Fruit fly (Drosophila melanogaster) whole organism, embryonic: Measurements from ENCODE around the gene CG31883.

Source experiments
- B-H1 ChIP-seq: fragments of 200-800 bp; sonication (Bioruptor generic); IDR thresholded peaks from 3 replicates; pipeline ENCODE4 v1.3.6; 2022; ENCODE audit warnings: missing biosample characterization, missing genetic modification characterization
- CG10209 ChIP-seq: fragments of 200-800 bp; sonication (Bioruptor generic); optimal IDR thresholded peaks from 3 replicates; lab custom pipeline; 2017; ENCODE audit warnings: missing biosample characterization, mild to moderate bottlenecking, missing genetic modification characterization, missing genetic modification reagents
- CG10462 ChIP-seq: fragments of 200-800 bp; sonication (Bioruptor generic); optimal IDR thresholded peaks from 2 replicates; lab custom pipeline; 2016; ENCODE audit warnings: missing biosample characterization, missing genetic modification characterization
- CG10979 ChIP-seq: fragments of 200-800 bp; sonication (Bioruptor generic); optimal IDR thresholded peaks from 2 replicates; lab custom pipeline; 2018; ENCODE audit warnings: missing biosample characterization, mild to moderate bottlenecking, missing genetic modification characterization, moderate library complexity
- CG11247 ChIP-seq: fragments of 200-800 bp; sonication (Bioruptor generic); IDR thresholded peaks from 2 replicates; pipeline ENCODE4 v1.3.6; 2022; ENCODE audit warnings: missing biosample characterization, missing genetic modification characterization
- CG12155 ChIP-seq: fragments of 200-800 bp; sonication (Bioruptor generic); optimal IDR thresholded peaks from 3 replicates; lab custom pipeline; 2016; ENCODE audit warnings: missing biosample characterization, missing genetic modification characterization
- CG14050 ChIP-seq: fragments of 200-800 bp; sonication (Bioruptor generic); IDR thresholded peaks from 3 replicates; pipeline ENCODE4 v1.3.6; 2022; ENCODE audit warnings: missing biosample characterization, missing genetic modification characterization
- CG15479 ChIP-seq: fragments of 200-800 bp; sonication (Bioruptor generic); optimal IDR thresholded peaks from 3 replicates; lab custom pipeline; 2019; ENCODE audit warnings: missing biosample characterization, mild to moderate bottlenecking, missing genetic modification characterization, moderate library complexity
- CG15696 ChIP-seq: fragments of 200-800 bp; sonication (Bioruptor generic); optimal IDR thresholded peaks from 2 replicates; lab custom pipeline; 2019; ENCODE audit warnings: missing biosample characterization, mild to moderate bottlenecking, missing genetic modification characterization, moderate library complexity
- CG1647 ChIP-seq: fragments of 200-800 bp; sonication (Bioruptor generic); optimal IDR thresholded peaks from 3 replicates; lab custom pipeline; 2016; ENCODE audit warnings: missing biosample characterization, missing genetic modification characterization
- CG17912 ChIP-seq: fragments of 200-800 bp; sonication (Bioruptor generic); optimal IDR thresholded peaks from 2 replicates; lab custom pipeline; 2018; ENCODE audit warnings: missing biosample characterization, mild to moderate bottlenecking, missing genetic modification characterization
- CG2889 ChIP-seq: fragments of 200-800 bp; sonication (Bioruptor generic); IDR thresholded peaks from 3 replicates; pipeline ENCODE4 v1.3.6; 2022; ENCODE audit warnings: missing biosample characterization, missing genetic modification characterization
- CG32772 ChIP-seq: fragments of 200-800 bp; sonication (Bioruptor generic); IDR thresholded peaks from 2 replicates; pipeline ENCODE4 v1.3.6; 2022; ENCODE audit warnings: missing biosample characterization, missing genetic modification characterization
- CG4854 ChIP-seq: fragments of 200-800 bp; sonication (Bioruptor generic); optimal IDR thresholded peaks from 2 replicates; lab custom pipeline; 2016; ENCODE audit warnings: missing biosample characterization, missing genetic modification characterization, inconsistent platforms
- CG5180 ChIP-seq: fragments of 200-800 bp; sonication (Bioruptor generic); optimal IDR thresholded peaks from 3 replicates; lab custom pipeline; 2017; ENCODE audit warnings: missing biosample characterization, missing genetic modification characterization, mild to moderate bottlenecking, moderate library complexity, missing genetic modification reagents
- CG6654 ChIP-seq: fragments of 200-800 bp; sonication (Bioruptor generic); optimal IDR thresholded peaks from 2 replicates; lab custom pipeline; 2017; ENCODE audit warnings: missing biosample characterization, mild to moderate bottlenecking, missing genetic modification characterization
- CG6854 ChIP-seq: fragments of 200-800 bp; sonication (Bioruptor generic); optimal IDR thresholded peaks from 3 replicates; lab custom pipeline; 2017; ENCODE audit warnings: missing biosample characterization, mild to moderate bottlenecking, missing genetic modification characterization
- CG7357 ChIP-seq: fragments of 200-800 bp; sonication (Bioruptor generic); IDR thresholded peaks from 3 replicates; pipeline ENCODE4 v1.3.6; 2022; ENCODE audit warnings: missing biosample characterization, missing genetic modification characterization
- CG7556 ChIP-seq: fragments of 200-800 bp; sonication (Bioruptor generic); optimal IDR thresholded peaks from 2 replicates; lab custom pipeline; 2017; ENCODE audit warnings: missing biosample characterization, mild to moderate bottlenecking, missing genetic modification characterization
- CG7786 ChIP-seq: fragments of 200-800 bp; sonication (Bioruptor generic); optimal IDR thresholded peaks from 2 replicates; lab custom pipeline; 2016; ENCODE audit warnings: missing biosample characterization, missing genetic modification characterization
- CG8765 ChIP-seq: fragments of 200-800 bp; sonication (Bioruptor generic); IDR thresholded peaks from 2 replicates; pipeline ENCODE4 v1.3.6; 2022; ENCODE audit warnings: missing biosample characterization, missing genetic modification characterization
- CG8924 ChIP-seq: fragments of 200-800 bp; optimal IDR thresholded peaks from 3 replicates; lab custom pipeline; 2019; ENCODE audit warnings: missing biosample characterization, mild to moderate bottlenecking, missing genetic modification characterization, moderate library complexity
- D19B ChIP-seq: fragments of 200-800 bp; sonication (Bioruptor generic); optimal IDR thresholded peaks from 2 replicates; lab custom pipeline; 2017; ENCODE audit warnings: missing biosample characterization, mild to moderate bottlenecking, missing genetic modification characterization
- Ets65A ChIP-seq: fragments of 200-800 bp; sonication (Bioruptor generic); peaks from one replicate; lab custom pipeline; 2016; ENCODE audit warnings: missing biosample characterization, missing genetic modification characterization
- Fer2 ChIP-seq: fragments of 200-800 bp; sonication (Bioruptor generic); optimal IDR thresholded peaks from 2 replicates; lab custom pipeline; 2018; ENCODE audit warnings: missing biosample characterization, mild to moderate bottlenecking, missing genetic modification characterization, moderate library complexity
- GATAe ChIP-seq: fragments of 200-800 bp; sonication (Bioruptor generic); conservative IDR thresholded peaks from 2 replicates; pipeline ENCODE4 v1.3.6; 2022; ENCODE audit warnings: missing biosample characterization, missing genetic modification characterization
- Hr39 ChIP-seq: fragments of >200 bp; optimal IDR thresholded peaks from 2 replicates; lab custom pipeline; 2017
- Hsf ChIP-seq: fragments of 200-800 bp; sonication (Bioruptor generic); optimal IDR thresholded peaks from 3 replicates; lab custom pipeline; 2016; ENCODE audit warnings: missing biosample characterization, missing genetic modification characterization
- Mad ChIP-seq: fragments of 200-800 bp; sonication (Bioruptor generic); optimal IDR thresholded peaks from 2 replicates; lab custom pipeline; 2016; ENCODE audit warnings: missing biosample characterization, missing genetic modification characterization
- Med ChIP-seq: fragments of 200-800 bp; sonication (Bioruptor generic); peaks from one replicate; lab custom pipeline; 2016; ENCODE audit warnings: missing biosample characterization, missing genetic modification characterization, mild to moderate bottlenecking, inconsistent platforms, moderate library complexity
- Oaz ChIP-seq: fragments of 200-800 bp; sonication (Bioruptor generic); IDR thresholded peaks from 2 replicates; pipeline ENCODE4 v1.3.6; 2022; ENCODE audit warnings: missing biosample characterization, missing genetic modification characterization
- Sry-δ ChIP-seq: fragments of 200-800 bp; sonication (Bioruptor generic); optimal IDR thresholded peaks from 2 replicates; lab custom pipeline; 2016; ENCODE audit warnings: missing biosample characterization, missing genetic modification characterization
- bcd ChIP-seq: fragments of 200-800 bp; sonication (Bioruptor generic); optimal IDR thresholded peaks from 2 replicates; lab custom pipeline; 2017; ENCODE audit warnings: missing biosample characterization, mild to moderate bottlenecking, missing genetic modification characterization
- croc ChIP-seq: fragments of 200-800 bp; sonication (Bioruptor generic); conservative IDR thresholded peaks from 3 replicates; pipeline ENCODE4 v1.3.6; 2022; ENCODE audit warnings: missing biosample characterization, missing genetic modification characterization
- danr ChIP-seq: fragments of 200-800 bp; sonication (Bioruptor generic); IDR thresholded peaks from 2 replicates; pipeline ENCODE4 v1.3.6; 2022; ENCODE audit warnings: missing biosample characterization, missing genetic modification characterization
- grau ChIP-seq: fragments of 200-800 bp; optimal IDR thresholded peaks from 3 replicates; lab custom pipeline; 2019; ENCODE audit warnings: missing biosample characterization, mild to moderate bottlenecking, missing genetic modification characterization, moderate library complexity
- gsb-n ChIP-seq: fragments of 200-800 bp; sonication (Bioruptor generic); optimal IDR thresholded peaks from 3 replicates; lab custom pipeline; 2018; ENCODE audit warnings: missing biosample characterization, mild to moderate bottlenecking, missing genetic modification characterization
- h ChIP-seq: fragments of >200 bp; optimal IDR thresholded peaks from 2 replicates; lab custom pipeline; 2017
- her ChIP-seq: fragments of 200-800 bp; sonication (Bioruptor generic); optimal IDR thresholded peaks from 2 replicates; lab custom pipeline; 2016; ENCODE audit warnings: missing biosample characterization, missing genetic modification characterization
- hkb ChIP-seq, 2 experiments: fragments of 200-800 bp in 1 of 2; fragments of >200 bp in 1 of 2; sonication (Bioruptor generic) in 1 of 2; IDR thresholded peaks in 1 of 2; optimal IDR thresholded peaks in 1 of 2; 2 replicates each; pipeline versions ENCODE4 v1.3.6 to Lab custom; 2017 to 2022; ENCODE audit warnings: missing biosample characterization in 1 of 2, missing genetic modification characterization in 1 of 2
- lilli ChIP-seq: fragments of 200-800 bp; sonication (Bioruptor generic); optimal IDR thresholded peaks from 3 replicates; lab custom pipeline; 2016; ENCODE audit warnings: missing biosample characterization, missing genetic modification characterization
- lmd ChIP-seq: fragments of 200-800 bp; sonication (Bioruptor generic); IDR thresholded peaks from 2 replicates; pipeline ENCODE4 v1.3.6; 2022; ENCODE audit warnings: missing biosample characterization, missing genetic modification characterization
- pan ChIP-seq, 4 experiments: fragments of >200 bp in 3 of 4; fragments of 200-800 bp in 1 of 4; sonication (Bioruptor generic) in 1 of 4; optimal IDR thresholded peaks in 3 of 4; IDR thresholded peaks in 1 of 4; 2 replicates each; pipeline versions ENCODE4 v1.3.6 to Lab custom; 2017 to 2022; ENCODE audit warnings: missing biosample characterization in 2 of 4, missing genetic modification characterization in 2 of 4, mixed read lengths in 1 of 4
- pho ChIP-seq: fragments of 200-800 bp; sonication (Bioruptor generic); optimal IDR thresholded peaks from 2 replicates; lab custom pipeline; 2016; ENCODE audit warnings: missing biosample characterization, missing genetic modification characterization
- prd ChIP-seq, 3 experiments: fragments of >200 bp in 2 of 3; fragments of 200-800 bp in 1 of 3; sonication (Bioruptor generic) in 1 of 3; optimal IDR thresholded peaks in 2 of 3; IDR thresholded peaks in 1 of 3; 2 replicates in 2 of 3; 3 replicates in 1 of 3; pipeline versions ENCODE4 v1.3.6 to Lab custom; 2017 to 2022; ENCODE audit warnings: missing biosample characterization in 1 of 3, missing genetic modification characterization in 1 of 3
- schlank ChIP-seq: fragments of 200-800 bp; sonication (Bioruptor generic); optimal IDR thresholded peaks from 2 replicates; lab custom pipeline; 2018; ENCODE audit warnings: missing biosample characterization, mild to moderate bottlenecking, missing genetic modification characterization

CG31883 gene

dm6 chr2L:9490788-9491187 lies 37.5 kb upstream of the CG31883 start (continued):
- peak; percentile 97 for TF ChIP-seq Ets65A (GFP tag; lab: Kevin White, UChicago)
- no peak for TF ChIP-seq Mad (GFP tag; lab: Kevin White, UChicago)
- no peak for TF ChIP-seq CG1647 (GFP tag; lab: Kevin White, UChicago)
- TF ChIP-seq B-H1 (GFP tag; lab: Robert Waterston, UW) = peak; percentile 49; the same call in 1 of the 3 replicates
- TF ChIP-seq her = no peak
- no peak for TF ChIP-seq CG15479
- peak; percentile 41 for TF ChIP-seq CG4854
- peak; percentile 78 for TF ChIP-seq CG11247 (GFP tag; lab: Robert Waterston, UW)
- 0 out of 2 replicates have a peak, but pooled peaks have one; percentile 12 for TF ChIP-seq CG32772 (GFP tag; lab: Robert Waterston, UW)

dm6 chr2L:9493375-9494263 lies 34.7 kb upstream of the CG31883 start:
- TF ChIP-seq prd (optimal IDR thresholded peaks at IDR 0.05; lab: Kevin White, UChicago) (no peak), prd (GFP tag; IDR thresholded peaks at IDR 0.05; lab: Robert Waterston, UW) (peak; percentile 57), CG12155 (GFP tag; lab: Kevin White, UChicago) (peak; percentile 98), CG8924 (tag; lab: Kevin White, UChicago) (no peak), croc (GFP tag; lab: Robert Waterston, UW) (no peak), CG11247 (GFP tag; lab: Robert Waterston, UW) (peak; percentile 36; the same call in 1 of the 2 replicates), gsb-n (no peak), h (lab: Kevin White, UChicago) (no peak), grau (tag; lab: Kevin White, UChicago) (peak; percentile 90), CG7556 (GFP tag; lab: Kevin White, UChicago) (peak; percentile 14), CG6654 (no peak), CG7357 (GFP tag; lab: Robert Waterston, UW) (peak; percentile 51; the same call in 2 of the 3 replicates), hkb (optimal IDR thresholded peaks at IDR 0.05; lab: Kevin White, UChicago) (no peak), hkb (GFP tag; IDR thresholded peaks at IDR 0.05; lab: Robert Waterston, UW) (peak; percentile 54), Sry-δ (GFP tag; lab: Kevin White, UChicago) (no peak), CG10462 (GFP tag; lab: Kevin White, UChicago) (no peak), CG8765 (no peak), Oaz (peak; percentile 44; the same call in 1 of the 2 replicates), CG10209 (GFP tag; lab: Kevin White, UChicago) (peak; percentile 1), Hr39 (lab: Kevin White, UChicago) (no peak), Med (GFP tag; lab: Kevin White, UChicago) (peak; percentile 74), CG10979 (tag; lab: Kevin White, UChicago) (peak; percentile 25), pan (optimal IDR thresholded peaks at IDR 0.05; lab: Kevin White, UChicago) (no peak), pan (GFP tag; optimal IDR thresholded peaks at IDR 0.05 in 1 of 2, IDR thresholded peaks at IDR 0.05 in 1 of 2) (peak in 1 of 2 experiments; percentile 70), lilli (peak; percentile 21), bcd (GFP tag; lab: Kevin White, UChicago) (peak; percentile 48), D19B (peak; percentile 19), CG15696 (peak; percentile 6), Fer2 (tag; lab: Kevin White, UChicago) (peak; percentile 16), CG5180 (GFP tag; lab: Kevin White, UChicago) (peak; percentile 18), CG7786 (GFP tag; lab: Kevin White, UChicago) (no peak), lmd (GFP tag; lab: Robert Waterston, UW) (peak; percentile 59; the same call in 1 of the 2 replicates), GATAe (GFP tag; lab: Robert Waterston, UW) (peak; percentile 58), danr (GFP tag; lab: Robert Waterston, UW) (0 out of 2 replicates have a peak, but pooled peaks have one; percentile 6), pho (GFP tag; lab: Kevin White, UChicago) (no peak), schlank (tag; lab: Kevin White, UChicago) (no peak), CG14050 (GFP tag; lab: Robert Waterston, UW) (no peak), her (no peak), CG2889 (GFP tag; lab: Robert Waterston, UW) (no peak), CG6854 (GFP tag; lab: Kevin White, UChicago) (peak; percentile 42), Hsf (GFP tag; lab: Kevin White, UChicago) (no peak), CG17912 (GFP tag; lab: Kevin White, UChicago) (no peak)
